Fruit fly (Drosophila melanogaster): ENCODE measurements around the gene Lsd-2.
A peak's percentile ranks its signal among the peaks of the same experiment; 100 is the strongest.

Gene Lsd-2

DNA sequence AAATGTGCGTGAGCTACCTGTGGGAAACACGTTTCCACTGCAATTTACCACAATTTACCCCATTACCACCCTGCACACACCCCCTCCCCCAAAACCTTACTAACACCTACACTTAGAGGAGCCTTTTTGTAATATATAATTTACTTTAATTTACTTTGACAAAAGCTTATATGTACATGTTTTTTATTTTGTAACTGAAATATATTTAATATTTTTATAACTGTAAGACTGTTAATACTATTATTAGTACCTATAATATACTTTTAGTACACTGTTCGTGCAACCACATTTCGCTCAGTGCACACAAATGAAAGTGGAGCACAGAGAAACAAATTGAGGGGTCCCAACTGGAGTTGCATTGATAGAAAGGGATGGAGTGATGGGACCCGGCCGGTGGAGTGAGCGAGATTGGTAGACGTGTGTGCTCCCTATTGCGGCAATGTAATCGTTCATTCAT, 55.0 kb downstream of the Lsd-2 start (continued):
- TF ChIP-seq NK7.1 (GFP tag; optimal IDR thresholded peaks at IDR 0.05) (no peak), Deaf1 (tag; optimal IDR thresholded peaks at IDR 0.05) (peak; percentile 64), CG10979 (tag; optimal IDR thresholded peaks at IDR 0.05) (peak; percentile 96), NfI (GFP tag; optimal IDR thresholded peaks at IDR 0.05) (peak; percentile 58), zf30C (GFP tag; optimal IDR thresholded peaks at IDR 0.05) (peak; percentile 89), CG31441 (GFP tag; IDR thresholded peaks at IDR 0.05) (peak; percentile 95), CG14965 (GFP tag; optimal IDR thresholded peaks at IDR 0.05; ENCODE audit: borderline replicate concordance) (no peak), CG34376 (GFP tag; optimal IDR thresholded peaks at IDR 0.05) (no peak), CG15479 (GFP tag; optimal IDR thresholded peaks at IDR 0.05) (no peak), sna (GFP tag; IDR thresholded peaks at IDR 0.05; ENCODE audit: partially characterized antibody) (no peak), Ravus (GFP tag; IDR thresholded peaks at IDR 0.05) (peak; percentile 30), CG14014 (GFP tag; IDR thresholded peaks at IDR 0.05) (peak; percentile 51), CG3726 (GFP tag; IDR thresholded peaks at IDR 0.05) (0 out of 3 replicates have a peak, but pooled peaks have one; percentile 51), corto (GFP tag; optimal IDR thresholded peaks at IDR 0.05) (peak; percentile 40), slbo (GFP tag; IDR thresholded peaks at IDR 0.05) (peak; percentile 59), zfh2 (GFP tag; optimal IDR thresholded peaks at IDR 0.05) (no peak), CG4820 (GFP tag; optimal IDR thresholded peaks at IDR 0.05) (peak; percentile 73), CG12104 (GFP tag; optimal IDR thresholded peaks at IDR 0.05) (peak; percentile 54), Optix (GFP tag; IDR thresholded peaks at IDR 0.05) (peak; percentile 36; the same call in 1 of the 3 replicates), vvl (GFP tag; IDR thresholded peaks at IDR 0.05) (peak; percentile 89), Hmr (GFP tag; optimal IDR thresholded peaks at IDR 0.05) (peak; percentile 57), nom (GFP tag; optimal IDR thresholded peaks at IDR 0.05) (peak; percentile 68), ranshi (GFP tag; IDR thresholded peaks at IDR 0.05) (peak; percentile 72; the same call in 1 of the 2 replicates), CG10431 (GFP tag; optimal IDR thresholded peaks at IDR 0.05) (peak; percentile 52), Nf-YC (tag; optimal IDR thresholded peaks at IDR 0.05) (peak; percentile 41), scrt (GFP tag; optimal IDR thresholded peaks at IDR 0.05) (peak; percentile 64), dpn (GFP tag; optimal IDR thresholded peaks at IDR 0.05) (peak in 1 of 2 experiments; percentile 67), H15 (GFP tag; IDR thresholded peaks at IDR 0.05) (peak; percentile 61; the same call in 1 of the 3 replicates), salm (tag; optimal IDR thresholded peaks at IDR 0.05) (peak; percentile 52), Spps (tag; optimal IDR thresholded peaks at IDR 0.05) (peak; percentile 90), Xbp1 (GFP tag; optimal IDR thresholded peaks at IDR 0.05) (peak; percentile 79), CG7928 (GFP tag; optimal IDR thresholded peaks at IDR 0.05) (no peak), ewg (GFP tag; optimal IDR thresholded peaks at IDR 0.05) (peak; percentile 75), CG12769 (tag; optimal IDR thresholded peaks at IDR 0.05) (no peak), yki (optimal IDR thresholded peaks at IDR 0.05) (no peak), CG7357 (GFP tag; IDR thresholded peaks at IDR 0.05) (peak; percentile 75; the same call in 1 of the 3 replicates), CG17361 (GFP tag; IDR thresholded peaks at IDR 0.05) (peak; percentile 94), al (GFP tag; IDR thresholded peaks at IDR 0.05) (no peak), emc (GFP tag; optimal IDR thresholded peaks at IDR 0.05) (no peak), CG9437 (GFP tag; optimal IDR thresholded peaks at IDR 0.05) (peak; percentile 76), otp (GFP tag; IDR thresholded peaks at IDR 0.05) (peak; percentile 78; the same call in 2 of the 3 replicates), Lhr (GFP tag; optimal IDR thresholded peaks at IDR 0.05) (peak; percentile 66), phol (tag; optimal IDR thresholded peaks at IDR 0.05) (peak; percentile 94), ap (GFP tag; IDR thresholded peaks at IDR 0.05) (peak; percentile 59), Hr3 (GFP tag; optimal IDR thresholded peaks at IDR 0.05) (peak; percentile 88), C15 (GFP tag; IDR thresholded peaks at IDR 0.05) (no peak), HLH3B (GFP tag; IDR thresholded peaks at IDR 0.05) (peak; percentile 81), CG17568 (GFP tag; optimal IDR thresholded peaks at IDR 0.05) (peak; percentile 27), CG5180 (GFP tag; optimal IDR thresholded peaks at IDR 0.05) (peak; percentile 61), nau (GFP tag; optimal IDR thresholded peaks at IDR 0.05) (peak; percentile 34), CG15073 (GFP tag; optimal IDR thresholded peaks at IDR 0.05) (no peak)
